Worm (Caenorhabditis elegans) whole organism, L4 larva: ENCODE data around the gene scl-2.

Experiments
- F10B5.3 ChIP-seq: sonication (generic microtip); optimal IDR thresholded peaks from 2 replicates; lab custom pipeline; 2016; ENCODE audit warnings: mild to moderate bottlenecking, missing genetic modification characterization, missing compliant biosample characterization
- T26A8.4 ChIP-seq: fragments of 200-800 bp; sonication (Bioruptor generic); IDR thresholded peaks from 2 replicates; pipeline ENCODE4 v1.3.6; 2022; ENCODE audit warnings: missing genetic modification characterization, missing compliant biosample characterization
- aha-1 ChIP-seq: fragments of 150-350 bp; peaks from one replicate; lab custom pipeline; 2014; ENCODE audit warnings: missing biosample characterization, missing genetic modification characterization
- aly-2 ChIP-seq: sonication (generic microtip); optimal IDR thresholded peaks from 2 replicates; lab custom pipeline; 2018; ENCODE audit warnings: missing biosample characterization, missing genetic modification characterization
- ces-1 ChIP-seq: fragments of 150-350 bp; sonication (generic microtip); optimal IDR thresholded peaks from 4 replicates; lab custom pipeline; 2014; ENCODE audit warnings: missing biosample characterization, missing genetic modification reagents, missing genetic modification characterization
- daf-12 ChIP-seq: fragments of 150-350 bp; optimal IDR thresholded peaks from 2 replicates; lab custom pipeline; 2014; ENCODE audit warnings: missing biosample characterization, missing genetic modification reagents, missing genetic modification characterization
- gei-8 ChIP-seq: fragments of 200-800 bp; sonication (Bioruptor generic); optimal IDR thresholded peaks from 2 replicates; lab custom pipeline; 2018; ENCODE audit warnings: mild to moderate bottlenecking, missing genetic modification characterization, missing compliant biosample characterization
- nhr-237 ChIP-seq: sonication (generic microtip); optimal IDR thresholded peaks from 2 replicates; lab custom pipeline; 2017; ENCODE audit warnings: missing biosample characterization, missing genetic modification characterization
- nhr-48 ChIP-seq: sonication (generic microtip); optimal IDR thresholded peaks from 2 replicates; lab custom pipeline; 2016; ENCODE audit warnings: mild to moderate bottlenecking, missing genetic modification characterization, missing compliant biosample characterization
- nhr-77 ChIP-seq: fragments of 150-350 bp; optimal IDR thresholded peaks from 2 replicates; lab custom pipeline; 2014; ENCODE audit warnings: missing biosample characterization, missing genetic modification characterization
- snpc-1.2 ChIP-seq: fragments of 200-800 bp; sonication (Bioruptor generic); IDR thresholded peaks from 2 replicates; pipeline ENCODE4 v1.3.6; 2022; ENCODE audit warnings: missing genetic modification reagents, missing genetic modification characterization, missing compliant biosample characterization

ce11 chrIV:13075625-13076252, 18.2 kb downstream of the scl-2 start:
- TF ChIP-seq nhr-48 (tag; lab: Kevin White, UChicago) (no peak), nhr-77 (tag; lab: Kevin White, UChicago) (peak; percentile 62), F10B5.3 (no peak), aha-1 (no peak), snpc-1.2 (GFP tag; lab: Robert Waterston, UW) (no peak), ces-1 (no peak), daf-12 (tag; lab: Kevin White, UChicago) (no peak), gei-8 (GFP tag; lab: Kevin White, UChicago) (no peak), nhr-237 (tag; lab: Kevin White, UChicago) (no peak), T26A8.4 (GFP tag; lab: Robert Waterston, UW) (no peak), aly-2 (tag; lab: Kevin White, UChicago) (no peak)
